Worm (Caenorhabditis elegans) whole organism, L2 larva: Measurements from ENCODE around the gene ajm-1.

Source experiments
- C34F6.9 ChIP-seq: fragments of 150-350 bp; optimal IDR thresholded peaks from 2 replicates; lab custom pipeline; 2014; ENCODE audit warnings: missing biosample characterization, missing genetic modification characterization
- F13H6.1 ChIP-seq: sonication (generic microtip); optimal IDR thresholded peaks from 2 replicates; lab custom pipeline; 2016; ENCODE audit warnings: missing genetic modification characterization, missing compliant biosample characterization
- R02D3.7 ChIP-seq: fragments of 150-350 bp; optimal IDR thresholded peaks from 2 replicates; lab custom pipeline; 2014; ENCODE audit warnings: missing biosample characterization, missing genetic modification characterization
- Y55F3AM.14 ChIP-seq: fragments of 200-800 bp; sonication (Bioruptor generic); optimal IDR thresholded peaks from 2 replicates; lab custom pipeline; 2018; ENCODE audit warnings: mild to moderate bottlenecking, missing genetic modification characterization, missing compliant biosample characterization
- ZK546.5 ChIP-seq: sonication (generic microtip); optimal IDR thresholded peaks from 2 replicates; lab custom pipeline; 2017; ENCODE audit warnings: missing biosample characterization, missing genetic modification characterization
- alr-1 ChIP-seq: fragments of 150-350 bp; optimal IDR thresholded peaks from 2 replicates; lab custom pipeline; 2014; ENCODE audit warnings: missing biosample characterization, missing genetic modification characterization
- aly-2 ChIP-seq: fragments of 150-350 bp; optimal IDR thresholded peaks from 2 replicates; lab custom pipeline; 2014; ENCODE audit warnings: missing biosample characterization, missing genetic modification characterization
- ama-1 ChIP-seq: fragments of 150-350 bp; optimal IDR thresholded peaks from 2 replicates; lab custom pipeline; 2018; ENCODE audit warnings: inconsistent platforms
- blmp-1 ChIP-seq: sonication (generic microtip); optimal IDR thresholded peaks from 2 replicates; lab custom pipeline; 2017; ENCODE audit warnings: missing genetic modification characterization, mild to moderate bottlenecking, missing compliant biosample characterization, antibody characterized with exemption, moderate library complexity; ENCODE audit not compliant: insufficient read depth
- ceh-16 ChIP-seq: fragments of 150-350 bp; optimal IDR thresholded peaks from 2 replicates; lab custom pipeline; 2014; ENCODE audit warnings: missing biosample characterization, missing genetic modification characterization
- ceh-82 ChIP-seq: fragments of 150-350 bp; optimal IDR thresholded peaks from 2 replicates; lab custom pipeline; 2014; ENCODE audit warnings: missing biosample characterization, missing genetic modification characterization
- crh-2 ChIP-seq: sonication (generic microtip); optimal IDR thresholded peaks from 2 replicates; lab custom pipeline; 2017; ENCODE audit warnings: missing biosample characterization, missing genetic modification characterization
- dmd-4 ChIP-seq: sonication (generic microtip); optimal IDR thresholded peaks from 2 replicates; lab custom pipeline; 2017; ENCODE audit warnings: missing biosample characterization, missing genetic modification characterization
- egl-27 ChIP-seq: sonication (generic microtip); optimal IDR thresholded peaks from 3 replicates; lab custom pipeline; 2017; ENCODE audit warnings: missing biosample characterization, missing genetic modification reagents, missing genetic modification characterization
- elt-1 ChIP-seq: fragments of 150-350 bp; optimal IDR thresholded peaks from 2 replicates; lab custom pipeline; 2014; ENCODE audit warnings: missing biosample characterization, missing genetic modification characterization
- elt-3 ChIP-seq: sonication (generic microtip); optimal IDR thresholded peaks from 2 replicates; lab custom pipeline; 2017; ENCODE audit warnings: missing biosample characterization, missing genetic modification characterization
- fos-1 ChIP-seq: fragments of 150-350 bp; optimal IDR thresholded peaks from 2 replicates; lab custom pipeline; 2014; ENCODE audit warnings: missing biosample characterization, missing genetic modification characterization
- gmeb-1 ChIP-seq: fragments of 150-350 bp; optimal IDR thresholded peaks from 2 replicates; lab custom pipeline; 2014; ENCODE audit warnings: missing biosample characterization, missing genetic modification characterization
- lin-11 ChIP-seq: fragments of 150-350 bp; sonication (generic microtip); optimal IDR thresholded peaks from 2 replicates; lab custom pipeline; 2014; ENCODE audit warnings: missing biosample characterization, missing genetic modification characterization, inconsistent platforms, mixed read lengths
- lin-13 ChIP-seq: fragments of 150-350 bp; optimal IDR thresholded peaks from 2 replicates; lab custom pipeline; 2014; ENCODE audit warnings: missing biosample characterization, missing genetic modification reagents, missing genetic modification characterization
- lin-39 ChIP-seq: fragments of 150-350 bp; optimal IDR thresholded peaks from 2 replicates; lab custom pipeline; 2014; ENCODE audit warnings: missing biosample characterization, missing genetic modification reagents, missing genetic modification characterization
- lsy-2 ChIP-seq, 2 experiments: fragments of 150-350 bp in 1 of 2; sonication (generic microtip) in 1 of 2; optimal IDR thresholded peaks; 2 replicates each; lab custom pipeline; 2014 to 2017; ENCODE audit warnings: missing biosample characterization in 2 of 2, missing genetic modification characterization in 2 of 2
- mab-5 ChIP-seq: fragments of 150-350 bp; optimal IDR thresholded peaks from 2 replicates; lab custom pipeline; 2014; ENCODE audit warnings: missing biosample characterization, missing genetic modification characterization
- mbf-1 ChIP-seq: sonication (generic microtip); optimal IDR thresholded peaks from 2 replicates; lab custom pipeline; 2017; ENCODE audit warnings: missing biosample characterization, missing genetic modification characterization
- mdl-1 ChIP-seq, 2 experiments: fragments of 150-350 bp in 1 of 2; sonication (generic microtip) in 1 of 2; optimal IDR thresholded peaks; 2 replicates each; lab custom pipeline; 2017; ENCODE audit warnings: missing biosample characterization in 2 of 2, missing genetic modification characterization in 2 of 2
- nhr-10 ChIP-seq: sonication (generic microtip); optimal IDR thresholded peaks from 2 replicates; lab custom pipeline; 2017; ENCODE audit warnings: missing biosample characterization, missing genetic modification characterization
- nhr-11 ChIP-seq: fragments of 150-350 bp; optimal IDR thresholded peaks from 2 replicates; lab custom pipeline; 2014; ENCODE audit warnings: missing biosample characterization, missing genetic modification characterization
- nhr-12 ChIP-seq: fragments of 150-350 bp; optimal IDR thresholded peaks from 2 replicates; lab custom pipeline; 2014; ENCODE audit warnings: missing biosample characterization, missing genetic modification characterization
- nhr-129 ChIP-seq: fragments of 150-350 bp; optimal IDR thresholded peaks from 2 replicates; lab custom pipeline; 2014; ENCODE audit warnings: missing biosample characterization, missing genetic modification characterization
- nhr-21 ChIP-seq: fragments of 150-350 bp; optimal IDR thresholded peaks from 2 replicates; lab custom pipeline; 2014; ENCODE audit warnings: missing biosample characterization, missing genetic modification characterization
- nhr-23 ChIP-seq: fragments of 150-350 bp; optimal IDR thresholded peaks from 2 replicates; lab custom pipeline; 2014; ENCODE audit warnings: missing biosample characterization, missing genetic modification reagents, missing genetic modification characterization
- nhr-237 ChIP-seq: fragments of 150-350 bp; optimal IDR thresholded peaks from 2 replicates; lab custom pipeline; 2014; ENCODE audit warnings: missing biosample characterization, missing genetic modification characterization
- nhr-25 ChIP-seq: fragments of 150-350 bp; sonication (generic microtip); optimal IDR thresholded peaks from 3 replicates; lab custom pipeline; 2014; ENCODE audit warnings: missing biosample characterization, missing genetic modification characterization
- nhr-6 ChIP-seq: fragments of 150-350 bp; optimal IDR thresholded peaks from 2 replicates; lab custom pipeline; 2014; ENCODE audit warnings: missing biosample characterization, missing genetic modification characterization
- nhr-77 ChIP-seq: fragments of 150-350 bp; optimal IDR thresholded peaks from 2 replicates; lab custom pipeline; 2014; ENCODE audit warnings: missing biosample characterization, missing genetic modification characterization
- peb-1 ChIP-seq: fragments of 150-350 bp; optimal IDR thresholded peaks from 2 replicates; lab custom pipeline; 2014; ENCODE audit warnings: missing biosample characterization, missing genetic modification characterization
- sem-4 ChIP-seq: fragments of 150-350 bp; optimal IDR thresholded peaks from 2 replicates; lab custom pipeline; 2014; ENCODE audit warnings: missing biosample characterization, missing genetic modification reagents, missing genetic modification characterization
- skn-1 ChIP-seq: sonication (generic microtip); optimal IDR thresholded peaks from 2 replicates; lab custom pipeline; 2017; ENCODE audit warnings: missing biosample characterization, missing genetic modification characterization
- sma-3 ChIP-seq: sonication (generic microtip); optimal IDR thresholded peaks from 2 replicates; lab custom pipeline; 2016; ENCODE audit warnings: missing genetic modification reagents, missing genetic modification characterization, missing compliant biosample characterization
- sma-9 ChIP-seq, 2 experiments: fragments of 150-350 bp in 1 of 2; sonication (generic microtip) in 1 of 2; optimal IDR thresholded peaks; 2 replicates each; lab custom pipeline; 2014 to 2016; ENCODE audit warnings: missing genetic modification characterization in 2 of 2, mild to moderate bottlenecking in 1 of 2, missing biosample characterization in 1 of 2, missing compliant biosample characterization in 1 of 2, missing genetic modification reagents in 1 of 2, moderate library complexity in 1 of 2
- snpc-4 ChIP-seq: fragments of 150-350 bp; optimal IDR thresholded peaks from 2 replicates; lab custom pipeline; 2014; ENCODE audit warnings: missing biosample characterization, missing genetic modification characterization
- unc-39 ChIP-seq: fragments of 150-350 bp; optimal IDR thresholded peaks from 2 replicates; lab custom pipeline; 2014; ENCODE audit warnings: missing biosample characterization, missing genetic modification characterization
- unc-55 ChIP-seq: fragments of 150-350 bp; sonication (generic microtip); optimal IDR thresholded peaks from 3 replicates; lab custom pipeline; 2014; ENCODE audit warnings: missing biosample characterization, missing genetic modification reagents, missing genetic modification characterization
- unc-62 ChIP-seq: fragments of 150-350 bp; optimal IDR thresholded peaks from 2 replicates; lab custom pipeline; 2014; ENCODE audit warnings: missing biosample characterization, missing genetic modification reagents, missing genetic modification characterization
- zag-1 ChIP-seq: fragments of 150-350 bp; optimal IDR thresholded peaks from 2 replicates; lab custom pipeline; 2014; ENCODE audit warnings: missing biosample characterization, missing genetic modification characterization
- ztf-1 ChIP-seq: fragments of 200-800 bp; sonication (Bioruptor generic); conservative IDR thresholded peaks from 2 replicates; pipeline ENCODE4 v1.3.6; 2022; ENCODE audit warnings: missing genetic modification characterization, missing compliant biosample characterization
- ztf-11 ChIP-seq: sonication (generic microtip); optimal IDR thresholded peaks from 2 replicates; lab custom pipeline; 2017; ENCODE audit warnings: missing biosample characterization, missing genetic modification characterization
- ztf-4 ChIP-seq: fragments of 150-350 bp; optimal IDR thresholded peaks from 2 replicates; lab custom pipeline; 2014; ENCODE audit warnings: missing biosample characterization, missing genetic modification characterization

Gene ajm-1

ce11 chrX:9107866-9108265, 25.1 kb downstream of the ajm-1 start:
- no peak for TF ChIP-seq lin-39 (tag; lab: Kevin White, UChicago)
- no peak for TF ChIP-seq ama-1 (lab: Kevin White, UChicago)
- TF ChIP-seq unc-62 (GFP tag; lab: Kevin White, UChicago) = no peak
- TF ChIP-seq sem-4 (tag; lab: Kevin White, UChicago) = no peak
- TF ChIP-seq sma-9 (GFP tag; optimal IDR thresholded peaks at IDR 0.05; lab: Kevin White, UChicago) = no peak
- TF ChIP-seq sma-9 (tag; optimal IDR thresholded peaks at IDR 0.05; lab: Kevin White, UChicago) = no peak
- TF ChIP-seq Y55F3AM.14 (GFP tag; lab: Kevin White, UChicago) = no peak
- no peak for TF ChIP-seq ztf-1 (GFP tag; lab: Robert Waterston, UW)
- no peak for TF ChIP-seq ztf-11 (tag; lab: Kevin White, UChicago)
- TF ChIP-seq mdl-1 (tag; optimal IDR thresholded peaks at IDR 0.05; lab: Kevin White, UChicago) = no peak
- no peak for TF ChIP-seq R02D3.7 (tag; lab: Kevin White, UChicago)
- TF ChIP-seq gmeb-1 (tag; lab: Kevin White, UChicago) = no peak
- TF ChIP-seq ceh-82 = no peak
- no peak for TF ChIP-seq dmd-4 (tag; lab: Kevin White, UChicago)
- TF ChIP-seq nhr-11 (tag; lab: Kevin White, UChicago) = no peak
- no peak for TF ChIP-seq C34F6.9 (tag; lab: Kevin White, UChicago)
- TF ChIP-seq nhr-237 = no peak
- TF ChIP-seq snpc-4 (tag; lab: Kevin White, UChicago) = no peak

ce11 chrX:9111585-9111984, 28.8 kb downstream of the ajm-1 start:
- TF ChIP-seq gmeb-1 (tag; lab: Kevin White, UChicago) (no peak), nhr-25 (tag; lab: Kevin White, UChicago) (peak; percentile 66)

ce11 chrX:9113829-9114228, 31.1 kb downstream of the ajm-1 start, which contains the start of gene C25A11.2:
C25A11.2 (plus strand) TSS chrX:9114066.
- TF ChIP-seq sem-4 (tag; lab: Kevin White, UChicago) = no peak
- TF ChIP-seq lsy-2 (tag; optimal IDR thresholded peaks at IDR 0.05; lab: Kevin White, UChicago) = peak in 1 of 2 experiments; percentile 60
- no peak for TF ChIP-seq mab-5 (tag; lab: Kevin White, UChicago)
- no peak for TF ChIP-seq unc-39 (tag; lab: Kevin White, UChicago)
- TF ChIP-seq C34F6.9 (tag; lab: Kevin White, UChicago) = peak; percentile 72
- no peak for TF ChIP-seq fos-1 (tag; lab: Kevin White, UChicago)
- TF ChIP-seq nhr-237 = no peak
- TF ChIP-seq lin-11 = no peak
- peak; percentile 57 for TF ChIP-seq nhr-129
- no peak for TF ChIP-seq lin-39 (tag; lab: Kevin White, UChicago)
- no peak for TF ChIP-seq nhr-21
- no peak for TF ChIP-seq peb-1
- TF ChIP-seq skn-1 (tag; lab: Kevin White, UChicago) = no peak
- TF ChIP-seq F13H6.1 (tag; lab: Kevin White, UChicago) = peak; percentile 64
- TF ChIP-seq zag-1 (tag; lab: Kevin White, UChicago) = no peak
- TF ChIP-seq nhr-77 (tag; lab: Kevin White, UChicago) = no peak
- TF ChIP-seq ceh-16 = no peak
- TF ChIP-seq crh-2 (tag; lab: Kevin White, UChicago) = peak; percentile 33
- no peak for TF ChIP-seq ama-1 (lab: Kevin White, UChicago)
- no peak for TF ChIP-seq nhr-12
- no peak for TF ChIP-seq mdl-1 (tag; optimal IDR thresholded peaks at IDR 0.05; lab: Kevin White, UChicago)
- TF ChIP-seq unc-62 (GFP tag; lab: Kevin White, UChicago) = no peak
- TF ChIP-seq sma-9 (GFP tag; optimal IDR thresholded peaks at IDR 0.05; lab: Kevin White, UChicago) = peak; percentile 18
- no peak for TF ChIP-seq sma-9 (tag; optimal IDR thresholded peaks at IDR 0.05; lab: Kevin White, UChicago)
- TF ChIP-seq blmp-1 = no peak
- no peak for TF ChIP-seq elt-3 (tag; lab: Kevin White, UChicago)
- TF ChIP-seq ztf-1 (GFP tag; lab: Robert Waterston, UW) = no peak
- TF ChIP-seq nhr-23 = no peak
- TF ChIP-seq ztf-4 = no peak
- TF ChIP-seq unc-55 = peak; percentile 55
- TF ChIP-seq aly-2 (tag; lab: Kevin White, UChicago) = no peak
- TF ChIP-seq ztf-11 (tag; lab: Kevin White, UChicago) = no peak
- peak; percentile 16 for TF ChIP-seq sma-3 (GFP tag; lab: Kevin White, UChicago)
- TF ChIP-seq nhr-25 (tag; lab: Kevin White, UChicago) = no peak
- peak; percentile 42 for TF ChIP-seq lin-13 (GFP tag; lab: Kevin White, UChicago)
- no peak for TF ChIP-seq nhr-10 (tag; lab: Kevin White, UChicago)
- no peak for TF ChIP-seq R02D3.7 (tag; lab: Kevin White, UChicago)
- no peak for TF ChIP-seq dmd-4 (tag; lab: Kevin White, UChicago)
- TF ChIP-seq ZK546.5 (tag; lab: Kevin White, UChicago) = no peak
- TF ChIP-seq ceh-82 = no peak
- TF ChIP-seq nhr-6 (tag; lab: Kevin White, UChicago) = no peak
- TF ChIP-seq mbf-1 (tag; lab: Kevin White, UChicago) = no peak
- TF ChIP-seq egl-27 (tag; lab: Kevin White, UChicago) = no peak
- TF ChIP-seq Y55F3AM.14 (GFP tag; lab: Kevin White, UChicago) = no peak
- no peak for TF ChIP-seq elt-1
- TF ChIP-seq snpc-4 (tag; lab: Kevin White, UChicago) = no peak
- no peak for TF ChIP-seq nhr-11 (tag; lab: Kevin White, UChicago)
- TF ChIP-seq alr-1 = no peak
